Worm (Caenorhabditis elegans): ENCODE data around the gene F21C10.6.

ce11 chrV:9162118-9162729 is 37.9 kb downstream of the F21C10.6 start:
- TF ChIP-seq tbx-9 (tag; optimal IDR thresholded peaks at IDR 0.05; ENCODE audit: borderline replicate concordance) (no peak), nfyb-1 (GFP tag; IDR thresholded peaks at IDR 0.05) (no peak), efl-1 (GFP tag; optimal IDR thresholded peaks at IDR 0.05) (no peak), ama-1 (optimal IDR thresholded peaks at IDR 0.05) (no peak), ama-1 (GFP tag; optimal IDR thresholded peaks at IDR 0.05) (no peak), hmg-20 (GFP tag; IDR thresholded peaks at IDR 0.05) (no peak), rpc-1 (optimal IDR thresholded peaks at IDR 0.05) (no peak), rpc-1 (tag; optimal IDR thresholded peaks at IDR 0.05) (no peak), F52B5.7 (tag; optimal IDR thresholded peaks at IDR 0.05) (no peak), sdz-38 (tag; optimal IDR thresholded peaks at IDR 0.05) (no peak)
